Worm (Caenorhabditis elegans) whole organism, late embryonic: ENCODE data around the gene Y116A8C.3.

Experiments
- fkh-10 ChIP-seq: fragments of 150-350 bp; optimal IDR thresholded peaks from 2 replicates; lab custom pipeline; 2014; ENCODE audit warnings: missing biosample characterization, missing genetic modification reagents, missing genetic modification characterization
- hlh-30 ChIP-seq: sonication (generic microtip); optimal IDR thresholded peaks from 2 replicates; lab custom pipeline; 2017; ENCODE audit warnings: antibody characterized with exemption, missing genetic modification characterization, missing compliant biosample characterization; ENCODE audit not compliant: insufficient read depth
- lin-11 ChIP-seq: fragments of 200-800 bp; sonication (Bioruptor generic); optimal IDR thresholded peaks from 2 replicates; lab custom pipeline; 2018; ENCODE audit warnings: mild to moderate bottlenecking, missing genetic modification characterization, missing compliant biosample characterization
- nhr-11 ChIP-seq: fragments of 150-350 bp; optimal IDR thresholded peaks from 2 replicates; lab custom pipeline; 2014; ENCODE audit warnings: missing biosample characterization, missing genetic modification characterization
- pax-1 ChIP-seq: fragments of 150-350 bp; optimal IDR thresholded peaks from 2 replicates; lab custom pipeline; 2014; ENCODE audit warnings: missing biosample characterization, missing genetic modification characterization
- pha-4 ChIP-seq: fragments of 150-350 bp; optimal IDR thresholded peaks from 2 replicates; lab custom pipeline; 2018; ENCODE audit warnings: missing biosample characterization, missing genetic modification reagents, missing genetic modification characterization
- rnt-1 ChIP-seq: sonication (generic microtip); optimal IDR thresholded peaks from 2 replicates; lab custom pipeline; 2016; ENCODE audit warnings: missing genetic modification characterization, missing compliant biosample characterization
- tbx-7 ChIP-seq: sonication (generic microtip); optimal IDR thresholded peaks from 2 replicates; lab custom pipeline; 2016; ENCODE audit warnings: missing genotype, missing genetic modification characterization, missing compliant biosample characterization
- unc-55 ChIP-seq: sonication (generic microtip); optimal IDR thresholded peaks from 2 replicates; lab custom pipeline; 2017; ENCODE audit warnings: missing biosample characterization, missing genetic modification reagents, missing genetic modification characterization

DNA sequence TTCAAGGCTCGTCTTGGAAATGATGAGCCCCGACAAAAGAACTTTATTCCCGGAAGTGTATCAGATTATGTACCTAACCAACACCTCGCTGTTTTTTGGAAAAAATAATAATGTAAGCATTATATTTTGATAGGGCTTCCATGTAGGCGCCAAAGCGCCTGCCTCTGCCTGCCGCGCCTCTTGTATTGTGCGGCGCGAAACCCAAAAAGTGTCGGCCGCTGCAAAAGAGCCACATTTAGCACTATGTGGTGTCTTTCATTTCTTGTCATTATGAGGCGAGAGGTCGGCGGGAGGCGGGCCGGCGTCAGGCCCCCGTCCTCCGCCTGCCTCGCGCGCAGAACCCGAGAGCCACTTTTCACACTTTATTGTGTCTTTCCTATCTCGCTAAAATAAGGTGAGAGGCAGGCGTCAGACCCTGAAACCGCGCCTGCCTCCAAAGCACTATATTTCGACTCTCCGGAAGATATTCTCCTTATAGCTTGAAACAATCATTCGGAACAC, 9.6 kb downstream of the Y116A8C.3 start:
- no peak for TF ChIP-seq pax-1 (tag; lab: Kevin White, UChicago)
- no peak for TF ChIP-seq pha-4
- TF ChIP-seq rnt-1 (tag; lab: Kevin White, UChicago) = no peak
- TF ChIP-seq tbx-7 = no peak
- TF ChIP-seq lin-11 (tag; lab: Kevin White, UChicago) = no peak
- TF ChIP-seq unc-55 (GFP tag; lab: Kevin White, UChicago) = no peak
- no peak for TF ChIP-seq hlh-30 (tag; lab: Kevin White, UChicago)
- no peak for TF ChIP-seq fkh-10 (GFP tag; lab: Kevin White, UChicago)
- TF ChIP-seq nhr-11 (tag; lab: Kevin White, UChicago) = no peak
